Worm (Caenorhabditis elegans) whole organism, mixed stage, embryonic: ENCODE data around the gene C07A9.9.

Experiments
- M03D4.4 ChIP-seq: sonication (generic microtip); optimal IDR thresholded peaks from 2 replicates; lab custom pipeline; 2017; ENCODE audit warnings: mild to moderate bottlenecking, missing genetic modification characterization, missing compliant biosample characterization
- bed-3 ChIP-seq: fragments of 200-800 bp; sonication (Bioruptor generic); optimal IDR thresholded peaks from 3 replicates; lab custom pipeline; 2018; ENCODE audit warnings: mild to moderate bottlenecking, missing genetic modification characterization, moderate library complexity, missing compliant biosample characterization
- blmp-1 ChIP-seq: fragments of 150-350 bp; optimal IDR thresholded peaks from 2 replicates; lab custom pipeline; 2014; ENCODE audit warnings: missing biosample characterization, missing genetic modification characterization
- ceh-39 ChIP-seq: fragments of 150-350 bp; optimal IDR thresholded peaks from 2 replicates; lab custom pipeline; 2014; ENCODE audit warnings: missing biosample characterization, missing genetic modification characterization
- ceh-43 ChIP-seq: fragments of 200-800 bp; sonication (Bioruptor generic); optimal IDR thresholded peaks from 2 replicates; lab custom pipeline; 2018; ENCODE audit warnings: mild to moderate bottlenecking, missing genetic modification characterization, moderate library complexity, missing compliant biosample characterization
- ceh-83 ChIP-seq: fragments of 200-800 bp; sonication (Bioruptor generic); optimal IDR thresholded peaks from 2 replicates; lab custom pipeline; 2018; ENCODE audit warnings: mild to moderate bottlenecking, missing genetic modification characterization, missing compliant biosample characterization
- ces-1 ChIP-seq: fragments of 150-350 bp; optimal IDR thresholded peaks from 2 replicates; lab custom pipeline; 2014; ENCODE audit warnings: missing biosample characterization, missing genetic modification reagents, missing genetic modification characterization
- cnd-1 ChIP-seq: fragments of 200-800 bp; sonication (Bioruptor generic); optimal IDR thresholded peaks from 2 replicates; lab custom pipeline; 2018; ENCODE audit warnings: mild to moderate bottlenecking, missing genetic modification characterization, missing compliant biosample characterization
- drap-1 ChIP-seq: fragments of 200-800 bp; sonication (Bioruptor generic); optimal IDR thresholded peaks from 3 replicates; lab custom pipeline; 2018; ENCODE audit warnings: mild to moderate bottlenecking, missing genetic modification characterization, missing compliant biosample characterization
- elt-1 ChIP-seq: sonication (generic microtip); optimal IDR thresholded peaks from 2 replicates; lab custom pipeline; 2017; ENCODE audit warnings: missing genetic modification characterization, mild to moderate bottlenecking, missing compliant biosample characterization, antibody characterized with exemption, moderate library complexity, borderline replicate concordance; ENCODE audit not compliant: insufficient read depth
- elt-3 ChIP-seq: fragments of 150-350 bp; optimal IDR thresholded peaks from 2 replicates; lab custom pipeline; 2014; ENCODE audit warnings: missing biosample characterization, missing genetic modification characterization
- flh-1 ChIP-seq: fragments of 200-800 bp; sonication (Bioruptor generic); optimal IDR thresholded peaks from 2 replicates; lab custom pipeline; 2018; ENCODE audit warnings: mild to moderate bottlenecking, missing genetic modification characterization, moderate library complexity, missing compliant biosample characterization
- ham-2 ChIP-seq: fragments of 200-800 bp; sonication (Bioruptor generic); optimal IDR thresholded peaks from 2 replicates; lab custom pipeline; 2018; ENCODE audit warnings: mild to moderate bottlenecking, missing genetic modification characterization, missing compliant biosample characterization
- hlh-1 ChIP-seq: fragments of 150-350 bp; optimal IDR thresholded peaks from 2 replicates; lab custom pipeline; 2014; ENCODE audit warnings: missing biosample characterization, missing genetic modification reagents, missing genetic modification characterization
- lin-13 ChIP-seq: fragments of 150-350 bp; optimal IDR thresholded peaks from 2 replicates; lab custom pipeline; 2014; ENCODE audit warnings: missing biosample characterization, missing genetic modification characterization
- lin-32 ChIP-seq: fragments of 200-800 bp; sonication (Bioruptor generic); optimal IDR thresholded peaks from 2 replicates; lab custom pipeline; 2018; ENCODE audit warnings: mild to moderate bottlenecking, missing genetic modification characterization, missing compliant biosample characterization
- lsy-2 ChIP-seq: fragments of 150-350 bp; optimal IDR thresholded peaks from 2 replicates; lab custom pipeline; 2014; ENCODE audit warnings: missing biosample characterization, missing genetic modification characterization
- mab-5 ChIP-seq: fragments of 150-350 bp; optimal IDR thresholded peaks from 2 replicates; lab custom pipeline; 2014; ENCODE audit warnings: missing biosample characterization, missing genetic modification characterization
- mep-1 ChIP-seq: fragments of 150-350 bp; optimal IDR thresholded peaks from 2 replicates; lab custom pipeline; 2017; ENCODE audit warnings: missing biosample characterization, missing genetic modification reagents, missing genetic modification characterization, inconsistent platforms
- mls-2 ChIP-seq: sonication (generic microtip); optimal IDR thresholded peaks from 2 replicates; lab custom pipeline; 2016; ENCODE audit warnings: mild to moderate bottlenecking, missing genetic modification characterization, moderate library complexity, missing compliant biosample characterization
- nhr-2 ChIP-seq: fragments of 150-350 bp; optimal IDR thresholded peaks from 2 replicates; lab custom pipeline; 2014; ENCODE audit warnings: missing biosample characterization, missing genetic modification characterization
- nhr-237 ChIP-seq: fragments of 150-350 bp; optimal IDR thresholded peaks from 2 replicates; lab custom pipeline; 2014; ENCODE audit warnings: missing biosample characterization, missing genetic modification characterization
- nhr-28 ChIP-seq: fragments of 150-350 bp; optimal IDR thresholded peaks from 2 replicates; lab custom pipeline; 2014; ENCODE audit warnings: missing biosample characterization, missing genetic modification characterization
- nhr-76 ChIP-seq: sonication (generic microtip); optimal IDR thresholded peaks from 2 replicates; lab custom pipeline; 2017; ENCODE audit warnings: missing biosample characterization, missing genetic modification characterization
- pha-4 ChIP-seq: fragments of 150-350 bp; optimal IDR thresholded peaks from 2 replicates; lab custom pipeline; 2018; ENCODE audit warnings: missing biosample characterization, missing genetic modification reagents, missing genetic modification characterization
- sem-2 ChIP-seq: fragments of 200-800 bp; sonication (Bioruptor generic); optimal IDR thresholded peaks from 2 replicates; lab custom pipeline; 2018; ENCODE audit warnings: mild to moderate bottlenecking, missing genetic modification characterization, missing compliant biosample characterization
- sptf-1 ChIP-seq: sonication (generic microtip); optimal IDR thresholded peaks from 2 replicates; lab custom pipeline; 2017; ENCODE audit warnings: mild to moderate bottlenecking, missing genetic modification characterization, moderate library complexity, missing compliant biosample characterization
- tbx-8 ChIP-seq: fragments of 200-800 bp; sonication (Bioruptor generic); optimal IDR thresholded peaks from 2 replicates; lab custom pipeline; 2018; ENCODE audit warnings: mild to moderate bottlenecking, missing genetic modification characterization, moderate library complexity, missing compliant biosample characterization
- unc-120 ChIP-seq: sonication (generic microtip); optimal IDR thresholded peaks from 2 replicates; lab custom pipeline; 2017; ENCODE audit warnings: missing genetic modification characterization, missing compliant biosample characterization; ENCODE audit not compliant: poor library complexity, severe bottlenecking
- unc-39 ChIP-seq: fragments of 150-350 bp; optimal IDR thresholded peaks from 2 replicates; lab custom pipeline; 2014; ENCODE audit warnings: missing biosample characterization, missing genetic modification characterization
- unc-62 ChIP-seq: fragments of 150-350 bp; optimal IDR thresholded peaks from 2 replicates; lab custom pipeline; 2014; ENCODE audit warnings: missing biosample characterization, missing genetic modification reagents, missing genetic modification characterization
- zip-8 ChIP-seq: fragments of 150-350 bp; optimal IDR thresholded peaks from 2 replicates; lab custom pipeline; 2014; ENCODE audit warnings: missing biosample characterization, missing genetic modification characterization
- ztf-11 ChIP-seq: fragments of 150-350 bp; optimal IDR thresholded peaks from 2 replicates; lab custom pipeline; 2014; ENCODE audit warnings: missing biosample characterization, missing genetic modification characterization

C07A9.9 gene

ce11 chrIII:9645099-9645498 is 22.3 kb downstream of the C07A9.9 start:
- TF ChIP-seq tbx-8 (GFP tag; lab: Kevin White, UChicago) (no peak), unc-120 (tag; lab: Kevin White, UChicago) (no peak), mep-1 (tag; lab: Kevin White, UChicago) (no peak), ces-1 (GFP tag; lab: Kevin White, UChicago) (no peak), elt-3 (tag; lab: Kevin White, UChicago) (no peak), lin-13 (tag; lab: Kevin White, UChicago) (no peak), bed-3 (GFP tag; lab: Kevin White, UChicago) (no peak), nhr-76 (tag; lab: Kevin White, UChicago) (no peak), M03D4.4 (no peak), lin-32 (GFP tag; lab: Kevin White, UChicago) (no peak), ceh-39 (tag; lab: Kevin White, UChicago) (no peak), unc-39 (no peak), cnd-1 (tag; lab: Kevin White, UChicago) (no peak), zip-8 (tag; lab: Kevin White, UChicago) (no peak), ceh-43 (no peak), blmp-1 (tag; lab: Kevin White, UChicago) (no peak), nhr-28 (tag; lab: Kevin White, UChicago) (no peak)

ce11 chrIII:9642110-9642509 is 25.3 kb downstream of the C07A9.9 start:
- no peak for TF ChIP-seq nhr-76 (tag; lab: Kevin White, UChicago)
- no peak for TF ChIP-seq drap-1 (GFP tag; lab: Kevin White, UChicago)
- TF ChIP-seq flh-1 (GFP tag; lab: Kevin White, UChicago) = no peak
- TF ChIP-seq elt-1 = peak; percentile 58
- no peak for TF ChIP-seq nhr-2 (tag; lab: Kevin White, UChicago)
- peak; percentile 87 for TF ChIP-seq ham-2 (GFP tag; lab: Kevin White, UChicago)
- TF ChIP-seq unc-39 = no peak
- no peak for TF ChIP-seq ztf-11 (tag; lab: Kevin White, UChicago)
- TF ChIP-seq, all 35 proteins: peak for 2

DNA sequence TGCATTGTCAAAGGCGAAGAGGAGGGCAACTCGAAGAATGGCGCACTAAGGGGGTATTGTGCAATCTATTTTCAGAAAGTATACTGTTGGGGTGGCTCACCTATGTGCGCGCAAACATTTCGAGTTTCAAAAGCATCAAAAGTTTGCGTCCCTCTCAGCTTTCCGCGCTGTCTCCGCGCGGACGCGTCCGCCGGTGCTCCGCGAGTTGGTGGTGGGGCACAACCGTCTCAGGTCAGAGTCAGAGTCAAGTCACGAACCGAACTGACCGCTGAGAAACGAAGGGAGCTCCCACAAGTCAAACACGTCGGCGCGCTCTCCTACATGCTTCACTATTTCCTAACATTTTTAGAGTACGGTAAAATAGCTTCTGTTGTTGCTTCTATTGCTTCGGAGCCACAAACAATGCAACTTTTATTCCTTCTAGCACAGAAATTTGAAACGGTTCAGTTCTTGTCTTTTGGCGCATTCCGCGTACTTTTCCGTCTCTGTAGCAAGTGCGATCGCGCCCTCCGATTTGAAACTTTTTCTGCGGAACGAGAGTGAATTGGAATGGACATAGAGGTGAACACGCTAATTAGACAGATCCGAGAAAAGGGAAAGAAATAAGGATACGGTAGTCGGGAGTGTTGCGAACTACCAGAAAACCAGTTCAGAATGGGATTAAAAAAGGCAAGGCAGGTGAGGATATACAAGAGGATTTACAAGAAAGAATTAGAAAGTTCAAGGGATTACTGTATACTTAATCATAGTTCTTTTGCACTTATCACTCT is 28.0 kb downstream of the C07A9.9 start:
- TF ChIP-seq lsy-2 (tag; lab: Kevin White, UChicago) = no peak
- TF ChIP-seq ceh-83 (GFP tag; lab: Kevin White, UChicago) = no peak
- peak; percentile 43 for TF ChIP-seq blmp-1 (tag; lab: Kevin White, UChicago)
- TF ChIP-seq unc-62 (GFP tag; lab: Kevin White, UChicago) = no peak
- no peak for TF ChIP-seq hlh-1 (tag; lab: Kevin White, UChicago)

ce11 chrIII:9638159-9638754 is 29.2 kb downstream of the C07A9.9 start:
- TF ChIP-seq drap-1 (GFP tag; lab: Kevin White, UChicago) (no peak), sptf-1 (tag; lab: Kevin White, UChicago) (no peak), ceh-83 (GFP tag; lab: Kevin White, UChicago) (no peak), nhr-237 (tag; lab: Kevin White, UChicago) (no peak), nhr-28 (tag; lab: Kevin White, UChicago) (no peak), mls-2 (tag; lab: Kevin White, UChicago) (no peak), mab-5 (tag; lab: Kevin White, UChicago) (no peak), sem-2 (GFP tag; lab: Kevin White, UChicago) (no peak), pha-4 (tag; lab: Kevin White, UChicago) (no peak), flh-1 (GFP tag; lab: Kevin White, UChicago) (no peak), ham-2 (GFP tag; lab: Kevin White, UChicago) (no peak), unc-62 (GFP tag; lab: Kevin White, UChicago) (no peak), lsy-2 (tag; lab: Kevin White, UChicago) (no peak), unc-39 (no peak), elt-3 (tag; lab: Kevin White, UChicago) (no peak)
